Fruit fly (Drosophila melanogaster): ENCODE data around the gene Spn77Ba.

DNA sequence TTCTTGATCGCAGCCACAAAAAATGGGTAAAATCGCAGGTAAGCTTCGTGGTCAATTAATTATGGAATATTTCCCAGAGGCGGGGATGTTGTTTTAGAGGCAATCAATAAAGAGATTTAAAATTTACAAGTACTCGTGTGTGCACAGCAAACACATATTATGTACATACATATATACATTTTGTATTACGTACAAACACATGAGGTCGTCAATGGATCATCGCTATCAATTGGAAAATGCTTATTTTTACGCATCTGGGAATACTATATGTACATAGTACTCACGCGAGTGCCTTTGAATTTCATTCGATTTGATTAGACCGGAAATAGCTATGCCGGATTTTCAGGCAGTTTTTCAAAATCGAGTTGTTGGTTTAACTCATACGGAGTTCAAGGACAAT, 761 bp downstream of the Spn77Ba start:
- TF ChIP-seq OdsH (GFP tag; optimal IDR thresholded peaks at IDR 0.05) (no peak), Lpt (GFP tag; optimal IDR thresholded peaks at IDR 0.05) (no peak), CG3919 (GFP tag; optimal IDR thresholded peaks at IDR 0.05) (no peak), dsx (GFP tag; optimal IDR thresholded peaks at IDR 0.05; ENCODE audit: poor library complexity, severe bottlenecking) (no peak), vri (GFP tag; optimal IDR thresholded peaks at IDR 0.05) (no peak), CG6854 (GFP tag; optimal IDR thresholded peaks at IDR 0.05) (no peak), Met (GFP tag; optimal IDR thresholded peaks at IDR 0.05) (no peak), CG11762 (GFP tag; optimal IDR thresholded peaks at IDR 0.05; ENCODE audit: insufficient read depth) (no peak), CG7368 (GFP tag; optimal IDR thresholded peaks at IDR 0.05) (no peak), Sox15 (GFP tag; optimal IDR thresholded peaks at IDR 0.05) (no peak), CG8319 (GFP tag; optimal IDR thresholded peaks at IDR 0.05) (no peak), salr (GFP tag; optimal IDR thresholded peaks at IDR 0.05) (no peak), Sox102F (GFP tag; optimal IDR thresholded peaks at IDR 0.05) (no peak), CG11902 (GFP tag; optimal IDR thresholded peaks at IDR 0.05) (no peak)

Data from whole organism, prepupa.